Worm (Caenorhabditis elegans) whole organism, L3 larva: ENCODE measurements around the gene clc-2.

ENCODE experiments used
- R02D3.7 ChIP-seq: fragments of 150-350 bp; optimal IDR thresholded peaks from 2 replicates; lab custom pipeline; 2014; ENCODE audit warnings: missing biosample characterization, missing genetic modification characterization
- ceh-16 ChIP-seq: sonication (generic microtip); optimal IDR thresholded peaks from 2 replicates; lab custom pipeline; 2017; ENCODE audit warnings: missing biosample characterization, missing genetic modification characterization
- ceh-82 ChIP-seq: fragments of 150-350 bp; optimal IDR thresholded peaks from 2 replicates; lab custom pipeline; 2014; ENCODE audit warnings: missing biosample characterization, missing genetic modification characterization
- ceh-9 ChIP-seq: sonication (generic microtip); optimal IDR thresholded peaks from 2 replicates; lab custom pipeline; 2018; ENCODE audit warnings: missing biosample characterization, missing genetic modification characterization
- egl-27 ChIP-seq: sonication (generic microtip); optimal IDR thresholded peaks from 4 replicates; lab custom pipeline; 2017; ENCODE audit warnings: missing biosample characterization, missing genetic modification reagents, missing genetic modification characterization
- egl-5 ChIP-seq: fragments of 150-350 bp; optimal IDR thresholded peaks from 2 replicates; lab custom pipeline; 2017; ENCODE audit warnings: missing biosample characterization, missing genetic modification reagents, missing genetic modification characterization, inconsistent platforms
- elt-1 ChIP-seq: fragments of 150-350 bp; optimal IDR thresholded peaks from 2 replicates; lab custom pipeline; 2014; ENCODE audit warnings: missing biosample characterization, missing genetic modification characterization
- eor-1 ChIP-seq, 2 experiments: fragments of 150-350 bp; optimal IDR thresholded peaks; 2 replicates each; lab custom pipeline; 2014 to 2018; ENCODE audit warnings: missing biosample characterization in 2 of 2, missing genetic modification characterization in 2 of 2
- fkh-10 ChIP-seq: sonication (generic microtip); optimal IDR thresholded peaks from 2 replicates; lab custom pipeline; 2017; ENCODE audit warnings: missing biosample characterization, missing genetic modification reagents, missing genetic modification characterization
- fos-1 ChIP-seq: fragments of 150-350 bp; optimal IDR thresholded peaks from 2 replicates; lab custom pipeline; 2014; ENCODE audit warnings: missing biosample characterization, missing genetic modification characterization
- hmg-11 ChIP-seq: sonication (generic microtip); optimal IDR thresholded peaks from 2 replicates; lab custom pipeline; 2016; ENCODE audit warnings: missing genetic modification characterization, missing compliant biosample characterization
- lin-15B ChIP-seq: fragments of 150-350 bp; optimal IDR thresholded peaks from 2 replicates; lab custom pipeline; 2014; ENCODE audit warnings: missing biosample characterization, missing genetic modification characterization
- lsy-12 ChIP-seq: sonication (generic microtip); optimal IDR thresholded peaks from 2 replicates; lab custom pipeline; 2016; ENCODE audit warnings: mild to moderate bottlenecking, missing genetic modification characterization, missing compliant biosample characterization
- mdl-1 ChIP-seq: fragments of 150-350 bp; optimal IDR thresholded peaks from 2 replicates; lab custom pipeline; 2014; ENCODE audit warnings: missing biosample characterization, missing genetic modification characterization
- mml-1 ChIP-seq: fragments of 150-350 bp; sonication (generic microtip); optimal IDR thresholded peaks from 3 replicates; lab custom pipeline; 2014; ENCODE audit warnings: missing biosample characterization, missing genetic modification characterization
- nhr-11 ChIP-seq: fragments of 150-350 bp; optimal IDR thresholded peaks from 2 replicates; lab custom pipeline; 2014; ENCODE audit warnings: missing biosample characterization, missing genetic modification characterization
- nhr-237 ChIP-seq: fragments of 150-350 bp; optimal IDR thresholded peaks from 2 replicates; lab custom pipeline; 2014; ENCODE audit warnings: missing biosample characterization, missing genetic modification characterization
- nhr-25 ChIP-seq: sonication (generic microtip); optimal IDR thresholded peaks from 2 replicates; lab custom pipeline; 2017; ENCODE audit warnings: missing biosample characterization, missing genetic modification characterization
- nhr-28 ChIP-seq: fragments of 150-350 bp; optimal IDR thresholded peaks from 2 replicates; lab custom pipeline; 2014; ENCODE audit warnings: missing biosample characterization, missing genetic modification characterization
- nhr-43 ChIP-seq: sonication (generic microtip); optimal IDR thresholded peaks from 2 replicates; lab custom pipeline; 2016; ENCODE audit warnings: mild to moderate bottlenecking, missing genetic modification characterization, missing compliant biosample characterization; ENCODE audit not compliant: poor library complexity, severe bottlenecking
- nhr-76 ChIP-seq: fragments of 150-350 bp; sonication (generic microtip); optimal IDR thresholded peaks from 5 replicates; lab custom pipeline; 2014; ENCODE audit warnings: missing biosample characterization, missing genetic modification characterization
- sea-2 ChIP-seq: fragments of 150-350 bp; sonication (generic microtip); optimal IDR thresholded peaks from 4 replicates; lab custom pipeline; 2014; ENCODE audit warnings: missing biosample characterization, missing genetic modification reagents, missing genetic modification characterization
- unc-39 ChIP-seq: sonication (generic microtip); optimal IDR thresholded peaks from 4 replicates; lab custom pipeline; 2017; ENCODE audit warnings: missing biosample characterization, missing genetic modification characterization
- unc-62 ChIP-seq: fragments of 150-350 bp; sonication (generic microtip); optimal IDR thresholded peaks from 4 replicates; lab custom pipeline; 2014; ENCODE audit warnings: missing biosample characterization, missing genetic modification reagents, missing genetic modification characterization
- ztf-11 ChIP-seq: fragments of 150-350 bp; optimal IDR thresholded peaks from 2 replicates; lab custom pipeline; 2014; ENCODE audit warnings: missing biosample characterization, missing genetic modification characterization

clc-2 gene

ce11 chrX:7478948-7479347, 47.7 kb downstream of the clc-2 start, which contains the start of gene mek-1:
Gene mek-1, plus strand, starts transcription at chrX:7479248.
- TF ChIP-seq unc-39 (tag; lab: Kevin White, UChicago) (no peak), elt-1 (tag; lab: Kevin White, UChicago) (no peak), mml-1 (tag; lab: Kevin White, UChicago) (no peak), unc-62 (GFP tag; lab: Kevin White, UChicago) (no peak), lsy-12 (tag; lab: Kevin White, UChicago) (no peak), eor-1 (tag; optimal IDR thresholded peaks at IDR 0.05; lab: Kevin White, UChicago) (no peak), nhr-11 (tag; lab: Kevin White, UChicago) (no peak), nhr-28 (tag; lab: Kevin White, UChicago) (no peak), nhr-76 (no peak), R02D3.7 (tag; lab: Kevin White, UChicago) (no peak), ceh-16 (tag; lab: Kevin White, UChicago) (no peak), sea-2 (GFP tag; lab: Kevin White, UChicago) (no peak), mdl-1 (tag; lab: Kevin White, UChicago) (no peak), nhr-237 (tag; lab: Kevin White, UChicago) (no peak), fkh-10 (GFP tag; lab: Kevin White, UChicago) (no peak), nhr-43 (tag; lab: Kevin White, UChicago) (no peak), fos-1 (tag; lab: Kevin White, UChicago) (no peak), egl-5 (no peak), ceh-82 (tag; lab: Kevin White, UChicago) (no peak)

ce11 chrX:7480756-7481155, 49.5 kb downstream of the clc-2 start, which contains the start of gene F48E3.9:
Gene F48E3.9, plus strand, starts transcription at chrX:7481056.
- no peak for TF ChIP-seq sea-2 (GFP tag; lab: Kevin White, UChicago)
- TF ChIP-seq ztf-11 = no peak
- no peak for TF ChIP-seq ceh-9 (tag; lab: Kevin White, UChicago)
- no peak for TF ChIP-seq fos-1 (tag; lab: Kevin White, UChicago)
- TF ChIP-seq egl-27 (tag; lab: Kevin White, UChicago) = no peak
- no peak for TF ChIP-seq ceh-16 (tag; lab: Kevin White, UChicago)
- TF ChIP-seq nhr-43 (tag; lab: Kevin White, UChicago) = no peak
- TF ChIP-seq nhr-25 (tag; lab: Kevin White, UChicago) = no peak
- no peak for TF ChIP-seq eor-1 (tag; optimal IDR thresholded peaks at IDR 0.05; lab: Kevin White, UChicago)
- no peak for TF ChIP-seq lin-15B (tag; lab: Kevin White, UChicago)
- TF ChIP-seq hmg-11 (tag; lab: Kevin White, UChicago) = no peak
